Worm (Caenorhabditis elegans): ENCODE measurements around the gene Y39A1A.22.

The Y39A1A.22 gene

DNA sequence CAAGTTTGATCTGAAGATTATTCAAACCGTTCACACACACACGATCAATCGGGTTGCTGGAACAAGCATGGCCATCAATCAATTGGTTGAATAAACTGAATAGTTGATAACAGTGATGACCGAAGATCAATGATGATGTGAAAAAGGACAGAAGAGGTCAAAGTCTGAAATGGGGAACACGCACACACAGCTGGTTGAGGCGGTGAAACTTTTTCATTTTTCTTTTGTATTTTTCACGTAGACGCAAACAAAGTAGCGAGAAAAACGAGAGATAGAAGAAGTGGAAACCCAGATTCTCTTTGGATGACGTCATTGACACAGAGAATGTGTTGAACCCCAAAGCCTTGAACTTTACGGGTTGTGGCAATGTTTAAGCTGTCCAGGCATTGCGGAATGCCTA lies 10.7 kb upstream of the Y39A1A.22 start (continued):
- TF ChIP-seq duxl-1 (tag; optimal IDR thresholded peaks at IDR 0.05; ENCODE audit: poor library complexity) (no peak), dmd-9 (GFP tag; IDR thresholded peaks at IDR 0.05) (0 out of 2 replicates have a peak, but pooled peaks have one; percentile 48), ZK546.5 (tag; optimal IDR thresholded peaks at IDR 0.05) (no peak), lin-1 (GFP tag; IDR thresholded peaks at IDR 0.05) (peak; percentile 51), lin-13 (GFP tag; optimal IDR thresholded peaks at IDR 0.05) (no peak), F37D6.2 (tag; optimal IDR thresholded peaks at IDR 0.05) (no peak), ztf-11 (tag; optimal IDR thresholded peaks at IDR 0.05) (no peak), lin-15B (tag; optimal IDR thresholded peaks at IDR 0.05) (no peak), skn-1 (tag; optimal IDR thresholded peaks at IDR 0.05) (no peak), lir-3 (tag; optimal IDR thresholded peaks at IDR 0.05) (no peak), arid-1 (GFP tag; conservative IDR thresholded peaks at IDR 0.05) (no peak), saeg-2 (GFP tag; IDR thresholded peaks at IDR 0.05) (no peak), mep-1 (tag; optimal IDR thresholded peaks at IDR 0.05) (peak; percentile 68), F10B5.3 (tag; optimal IDR thresholded peaks at IDR 0.05) (no peak), zip-2 (tag; optimal IDR thresholded peaks at IDR 0.05) (no peak), egl-43 (GFP tag; IDR thresholded peaks at IDR 0.05) (no peak), ceh-44 (GFP tag; IDR thresholded peaks at IDR 0.05) (no peak), jun-1 (tag; optimal IDR thresholded peaks at IDR 0.05) (no peak), madf-5 (GFP tag; IDR thresholded peaks at IDR 0.05) (no peak), ceh-20 (GFP tag; IDR thresholded peaks at IDR 0.05) (peak; percentile 81), nhr-237 (tag; optimal IDR thresholded peaks at IDR 0.05) (no peak), nhr-48 (tag; optimal IDR thresholded peaks at IDR 0.05) (peak; percentile 91), snpc-4 (tag; optimal IDR thresholded peaks at IDR 0.05) (no peak), php-3 (GFP tag; IDR thresholded peaks at IDR 0.05) (peak; percentile 46), zfp-3 (GFP tag; conservative IDR thresholded peaks at IDR 0.05) (no peak), vab-7 (GFP tag; IDR thresholded peaks at IDR 0.05) (no peak), hlh-30 (tag; optimal IDR thresholded peaks at IDR 0.05; ENCODE audit: insufficient read depth) (peak; percentile 54), R02D3.7 (tag; optimal IDR thresholded peaks at IDR 0.05) (no peak), lin-29 (GFP tag; IDR thresholded peaks at IDR 0.05) (no peak), egl-27 (tag; optimal IDR thresholded peaks at IDR 0.05) (no peak), rbr-2 (tag; optimal IDR thresholded peaks at IDR 0.05) (peak; percentile 61), lin-39 (tag; optimal IDR thresholded peaks at IDR 0.05) (no peak), dmd-6 (GFP tag; IDR thresholded peaks at IDR 0.05) (peak; percentile 92), Y105C5A.15 (GFP tag; IDR thresholded peaks at IDR 0.05) (no peak), mdt-29 (GFP tag; IDR thresholded peaks at IDR 0.05) (0 out of 2 replicates have a peak, but pooled peaks have one; percentile 17), spr-3 (GFP tag; optimal IDR thresholded peaks at IDR 0.05) (no peak), aly-2 (tag; optimal IDR thresholded peaks at IDR 0.05) (no peak), lsy-2 (tag; optimal IDR thresholded peaks at IDR 0.05) (peak; percentile 42 to 67), nhr-6 (tag; optimal IDR thresholded peaks at IDR 0.05) (no peak), ZK337.2 (GFP tag; IDR thresholded peaks at IDR 0.05) (no peak), zfp-2 (tag; optimal IDR thresholded peaks at IDR 0.05) (no peak), nhr-10 (tag; optimal IDR thresholded peaks at IDR 0.05) (peak; percentile 87), lin-38 (GFP tag; IDR thresholded peaks at IDR 0.05) (peak; percentile 31), D1046.2 (GFP tag; IDR thresholded peaks at IDR 0.05) (no peak), nhr-111 (GFP tag; optimal IDR thresholded peaks at IDR 0.05) (no peak), dpl-1 (GFP tag; optimal IDR thresholded peaks at IDR 0.05) (peak; percentile 8), nhr-28 (tag; optimal IDR thresholded peaks at IDR 0.05) (peak; percentile 76), F49E8.2 (tag; optimal IDR thresholded peaks at IDR 0.05; ENCODE audit: borderline replicate concordance) (no peak), Y48G9A.11 (GFP tag; IDR thresholded peaks at IDR 0.05) (no peak), daf-8 (GFP tag; IDR thresholded peaks at IDR 0.05) (no peak), mdl-1 (tag; optimal IDR thresholded peaks at IDR 0.05) (peak; percentile 22 to 86), daf-12 (tag; optimal IDR thresholded peaks at IDR 0.05) (no peak)

Data from whole organism, L4 larva.